Worm (Caenorhabditis elegans) whole organism, L4 larva: Measurements from ENCODE around the gene R05A10.4.

ENCODE experiments used
- dpl-1 ChIP-seq: fragments of 150-350 bp; optimal IDR thresholded peaks from 2 replicates; lab custom pipeline; 2014; ENCODE audit warnings: missing biosample characterization, missing genetic modification reagents, missing genetic modification characterization
- nhr-237 ChIP-seq: sonication (generic microtip); optimal IDR thresholded peaks from 2 replicates; lab custom pipeline; 2017; ENCODE audit warnings: missing biosample characterization, missing genetic modification characterization
- zfp-3 ChIP-seq: fragments of 200-800 bp; sonication (Bioruptor generic); conservative IDR thresholded peaks from 2 replicates; pipeline ENCODE4 v1.3.6; 2022; ENCODE audit warnings: missing genetic modification reagents, missing genetic modification characterization, missing compliant biosample characterization

- no peak for TF ChIP-seq dpl-1 (GFP tag; lab: Kevin White, UChicago)
- no peak for TF ChIP-seq nhr-237 (tag; lab: Kevin White, UChicago)
- no peak for TF ChIP-seq zfp-3 (GFP tag; lab: Robert Waterston, UW)
Measured at ce11 chrIV:14186264-14186663, 14.0 kb downstream of the R05A10.4 start.
